Fruit fly (Drosophila melanogaster) whole organism, embryonic: Measurements from ENCODE around the gene NANS.

Source experiments
- CG10654 ChIP-seq: fragments of 200-800 bp; sonication (Bioruptor generic); optimal IDR thresholded peaks from 2 replicates; lab custom pipeline; 2016; ENCODE audit warnings: missing biosample characterization, missing genetic modification characterization
- CG10959 ChIP-seq: fragments of 200-800 bp; sonication (Bioruptor generic); IDR thresholded peaks from 2 replicates; pipeline ENCODE4 v1.3.6; 2022; ENCODE audit warnings: missing biosample characterization, missing genetic modification characterization
- CG11247 ChIP-seq: fragments of 200-800 bp; sonication (Bioruptor generic); IDR thresholded peaks from 2 replicates; pipeline ENCODE4 v1.3.6; 2022; ENCODE audit warnings: missing biosample characterization, missing genetic modification characterization
- CG11398 ChIP-seq: fragments of 200-800 bp; sonication (Bioruptor generic); optimal IDR thresholded peaks from 2 replicates; lab custom pipeline; 2016; ENCODE audit warnings: missing biosample characterization, missing genetic modification characterization
- CG12071 ChIP-seq: fragments of 200-800 bp; sonication (Bioruptor generic); optimal IDR thresholded peaks from 3 replicates; lab custom pipeline; 2018; ENCODE audit warnings: missing biosample characterization, mild to moderate bottlenecking, missing genetic modification characterization
- CG12744 ChIP-seq: fragments of 200-800 bp; sonication (Bioruptor generic); optimal IDR thresholded peaks from 2 replicates; lab custom pipeline; 2016; ENCODE audit warnings: missing biosample characterization, missing genetic modification characterization
- CG13123 ChIP-seq: fragments of 200-800 bp; sonication (Bioruptor generic); optimal IDR thresholded peaks from 2 replicates; lab custom pipeline; 2016; ENCODE audit warnings: missing biosample characterization, missing genetic modification characterization
- CG13287 ChIP-seq: fragments of 200-800 bp; sonication (Bioruptor generic); IDR thresholded peaks from 2 replicates; pipeline ENCODE4 v1.3.6; 2022; ENCODE audit warnings: missing biosample characterization, missing genetic modification characterization; ENCODE audit not compliant: partially characterized antibody
- CG17829 ChIP-seq: fragments of 200-800 bp; optimal IDR thresholded peaks from 2 replicates; lab custom pipeline; 2019; ENCODE audit warnings: missing biosample characterization, mild to moderate bottlenecking, missing genetic modification characterization, moderate library complexity
- CG3281 ChIP-seq: fragments of 200-800 bp; sonication (Bioruptor generic); optimal IDR thresholded peaks from 3 replicates; lab custom pipeline; 2017; ENCODE audit warnings: missing biosample characterization, mild to moderate bottlenecking, missing genetic modification characterization
- CG42726 ChIP-seq: fragments of 200-800 bp; sonication (Bioruptor generic); IDR thresholded peaks from 2 replicates; pipeline ENCODE4 v1.3.6; 2022; ENCODE audit warnings: missing biosample characterization, missing genetic modification characterization; ENCODE audit not compliant: partially characterized antibody
- CG4360 ChIP-seq: fragments of 200-800 bp; sonication (Bioruptor generic); IDR thresholded peaks from 2 replicates; pipeline ENCODE4 v1.3.6; 2022; ENCODE audit warnings: missing biosample characterization, missing genetic modification characterization
- CG5953 ChIP-seq: fragments of 200-800 bp; sonication (Bioruptor generic); IDR thresholded peaks from 2 replicates; pipeline ENCODE4 v1.3.6; 2022; ENCODE audit warnings: missing biosample characterization, missing genetic modification characterization
- CG7271 ChIP-seq: fragments of 200-800 bp; sonication (Bioruptor generic); optimal IDR thresholded peaks from 2 replicates; lab custom pipeline; 2018; ENCODE audit warnings: missing biosample characterization, mild to moderate bottlenecking, missing genetic modification characterization, moderate library complexity
- CG7928 ChIP-seq: fragments of 200-800 bp; sonication (Bioruptor generic); optimal IDR thresholded peaks from 2 replicates; lab custom pipeline; 2017; ENCODE audit warnings: missing biosample characterization, mild to moderate bottlenecking, missing genetic modification characterization
- CG8478 ChIP-seq: fragments of >200 bp; optimal IDR thresholded peaks from 2 replicates; lab custom pipeline; 2018
- CG8765 ChIP-seq: fragments of 200-800 bp; sonication (Bioruptor generic); IDR thresholded peaks from 2 replicates; pipeline ENCODE4 v1.3.6; 2022; ENCODE audit warnings: missing biosample characterization, missing genetic modification characterization
- CG9876 ChIP-seq: fragments of 200-800 bp; sonication (Bioruptor generic); optimal IDR thresholded peaks from 2 replicates; lab custom pipeline; 2016; ENCODE audit warnings: missing biosample characterization, missing genetic modification characterization
- CrebB ChIP-seq: fragments of 200-800 bp; sonication (Bioruptor generic); optimal IDR thresholded peaks from 3 replicates; lab custom pipeline; 2018; ENCODE audit warnings: missing biosample characterization, mild to moderate bottlenecking, missing genetic modification characterization
- D19A ChIP-seq: fragments of 200-800 bp; optimal IDR thresholded peaks from 3 replicates; lab custom pipeline; 2019; ENCODE audit warnings: missing biosample characterization, mild to moderate bottlenecking, missing genetic modification characterization, moderate library complexity
- Dad ChIP-seq: fragments of 200-800 bp; sonication (Bioruptor generic); optimal IDR thresholded peaks from 3 replicates; lab custom pipeline; 2016; ENCODE audit warnings: missing biosample characterization, missing genetic modification characterization
- Dfd ChIP-seq, 2 experiments: fragments of >200 bp; optimal IDR thresholded peaks; 2 replicates each; lab custom pipeline; 2017; ENCODE audit warnings: missing biosample characterization in 2 of 2, missing genetic modification characterization in 2 of 2
- Dll ChIP-seq: fragments of 200-800 bp; sonication (Bioruptor generic); IDR thresholded peaks from 4 replicates; pipeline ENCODE4 v1.3.6; 2022; ENCODE audit warnings: missing biosample characterization, missing genetic modification characterization; ENCODE audit not compliant: partially characterized antibody
- Ets97D ChIP-seq: fragments of 200-800 bp; sonication (Bioruptor generic); optimal IDR thresholded peaks from 3 replicates; lab custom pipeline; 2016; ENCODE audit warnings: missing biosample characterization, missing genetic modification characterization
- Fer2 ChIP-seq: fragments of 200-800 bp; sonication (Bioruptor generic); optimal IDR thresholded peaks from 2 replicates; lab custom pipeline; 2018; ENCODE audit warnings: missing biosample characterization, mild to moderate bottlenecking, missing genetic modification characterization, moderate library complexity
- Pdp1 ChIP-seq, 2 experiments: fragments of 200-800 bp; sonication (Bioruptor generic); optimal IDR thresholded peaks; 3 replicates each; lab custom pipeline; 2016; ENCODE audit warnings: missing biosample characterization in 2 of 2, missing genetic modification characterization in 2 of 2, mild to moderate bottlenecking in 1 of 2, moderate library complexity in 1 of 2
- Rx ChIP-seq: fragments of 200-800 bp; sonication (Bioruptor generic); IDR thresholded peaks from 2 replicates; pipeline ENCODE4 v1.3.6; 2022; ENCODE audit warnings: missing biosample characterization, missing genetic modification characterization
- Ssrp ChIP-seq: fragments of 200-800 bp; sonication (Bioruptor generic); optimal IDR thresholded peaks from 2 replicates; lab custom pipeline; 2018; ENCODE audit warnings: missing biosample characterization, mild to moderate bottlenecking, missing genetic modification characterization, moderate library complexity
- Tbp ChIP-seq: fragments of >200 bp; optimal IDR thresholded peaks from 2 replicates; lab custom pipeline; 2018; ENCODE audit warnings: missing biosample characterization, missing genetic modification characterization
- Xbp1 ChIP-seq: fragments of 200-800 bp; sonication (Bioruptor generic); optimal IDR thresholded peaks from 3 replicates; lab custom pipeline; 2016; ENCODE audit warnings: missing biosample characterization, mild to moderate bottlenecking, missing genetic modification characterization
- ap ChIP-seq: fragments of 200-800 bp; sonication (Bioruptor generic); IDR thresholded peaks from 2 replicates; pipeline ENCODE4 v1.3.6; 2022; ENCODE audit warnings: missing biosample characterization, missing genetic modification characterization
- az2 ChIP-seq: fragments of 200-800 bp; sonication (Bioruptor generic); optimal IDR thresholded peaks from 3 replicates; lab custom pipeline; 2016; ENCODE audit warnings: missing biosample characterization, missing genetic modification characterization
- caup ChIP-seq: fragments of 200-800 bp; sonication (Bioruptor generic); optimal IDR thresholded peaks from 3 replicates; lab custom pipeline; 2017; ENCODE audit warnings: missing biosample characterization, mild to moderate bottlenecking, missing genetic modification characterization, moderate library complexity; ENCODE audit not compliant: severe bottlenecking
- chn ChIP-seq: fragments of 200-800 bp; sonication (Bioruptor generic); optimal IDR thresholded peaks from 2 replicates; lab custom pipeline; 2016; ENCODE audit warnings: missing biosample characterization, missing genetic modification characterization
- crc ChIP-seq: fragments of 200-800 bp; sonication (Bioruptor generic); optimal IDR thresholded peaks from 2 replicates; lab custom pipeline; 2016; ENCODE audit warnings: missing biosample characterization, missing genetic modification characterization
- dimm ChIP-seq: fragments of 200-800 bp; sonication (Bioruptor generic); IDR thresholded peaks from 2 replicates; pipeline ENCODE4 v1.3.6; 2022; ENCODE audit warnings: missing biosample characterization, missing genetic modification characterization
- eve ChIP-seq, 2 experiments: fragments of >200 bp; optimal IDR thresholded peaks; 2 replicates each; lab custom pipeline; 2017; ENCODE audit warnings: missing biosample characterization in 2 of 2, missing genetic modification characterization in 2 of 2
- ewg ChIP-seq: fragments of 200-800 bp; sonication (Bioruptor generic); optimal IDR thresholded peaks from 3 replicates; lab custom pipeline; 2017; ENCODE audit warnings: mild to moderate bottlenecking, missing biosample characterization, missing genetic modification reagents, missing genetic modification characterization
- exex ChIP-seq: fragments of 200-800 bp; sonication (Bioruptor generic); optimal IDR thresholded peaks from 4 replicates; lab custom pipeline; 2018; ENCODE audit warnings: missing biosample characterization, mild to moderate bottlenecking, missing genetic modification characterization, moderate library complexity
- grau ChIP-seq: fragments of 200-800 bp; optimal IDR thresholded peaks from 3 replicates; lab custom pipeline; 2019; ENCODE audit warnings: missing biosample characterization, mild to moderate bottlenecking, missing genetic modification characterization, moderate library complexity
- kay ChIP-seq: fragments of 200-800 bp; sonication (Bioruptor generic); optimal IDR thresholded peaks from 2 replicates; lab custom pipeline; 2016; ENCODE audit warnings: missing biosample characterization, missing genetic modification characterization
- lab ChIP-seq: fragments of 200-800 bp; sonication (Bioruptor generic); optimal IDR thresholded peaks from 3 replicates; lab custom pipeline; 2017; ENCODE audit warnings: missing biosample characterization, missing genetic modification characterization, mild to moderate bottlenecking, moderate library complexity, missing genetic modification reagents
- nom ChIP-seq: fragments of 200-800 bp; sonication (Bioruptor generic); optimal IDR thresholded peaks from 2 replicates; lab custom pipeline; 2017; ENCODE audit warnings: missing biosample characterization, missing genetic modification characterization, mild to moderate bottlenecking, moderate library complexity, missing genetic modification reagents
- repo ChIP-seq: fragments of 200-800 bp; sonication (Bioruptor generic); optimal IDR thresholded peaks from 2 replicates; lab custom pipeline; 2016; ENCODE audit warnings: missing biosample characterization, missing genetic modification characterization
- sisA ChIP-seq: fragments of 200-800 bp; sonication (Bioruptor generic); IDR thresholded peaks from 2 replicates; pipeline ENCODE4 v1.3.6; 2022; ENCODE audit warnings: missing biosample characterization, missing genetic modification characterization
- ssp ChIP-seq: fragments of 200-800 bp; sonication (Bioruptor generic); IDR thresholded peaks from 2 replicates; pipeline ENCODE4 v1.3.6; 2022; ENCODE audit warnings: missing biosample characterization, missing genetic modification characterization
- tna ChIP-seq: fragments of 200-800 bp; sonication (Bioruptor generic); IDR thresholded peaks from 2 replicates; pipeline ENCODE4 v1.3.6; 2022; ENCODE audit warnings: missing biosample characterization, missing genetic modification characterization; ENCODE audit not compliant: partially characterized antibody
- trh ChIP-seq: fragments of 200-800 bp; sonication (Bioruptor generic); optimal IDR thresholded peaks from 2 replicates; lab custom pipeline; 2016; ENCODE audit warnings: missing biosample characterization, missing genetic modification characterization
- vfl ChIP-seq: fragments of 200-800 bp; sonication (Bioruptor generic); optimal IDR thresholded peaks from 2 replicates; lab custom pipeline; 2016; ENCODE audit warnings: missing biosample characterization, missing genetic modification characterization
- wor ChIP-seq: fragments of 200-800 bp; sonication (Bioruptor generic); IDR thresholded peaks from 2 replicates; pipeline ENCODE4 v1.3.6; 2022; ENCODE audit warnings: missing biosample characterization, missing genetic modification characterization
- z ChIP-seq: fragments of 200-800 bp; sonication (Bioruptor generic); IDR thresholded peaks from 3 replicates; pipeline ENCODE4 v1.3.6; 2022; ENCODE audit warnings: missing biosample characterization, missing genetic modification characterization

The NANS gene

DNA sequence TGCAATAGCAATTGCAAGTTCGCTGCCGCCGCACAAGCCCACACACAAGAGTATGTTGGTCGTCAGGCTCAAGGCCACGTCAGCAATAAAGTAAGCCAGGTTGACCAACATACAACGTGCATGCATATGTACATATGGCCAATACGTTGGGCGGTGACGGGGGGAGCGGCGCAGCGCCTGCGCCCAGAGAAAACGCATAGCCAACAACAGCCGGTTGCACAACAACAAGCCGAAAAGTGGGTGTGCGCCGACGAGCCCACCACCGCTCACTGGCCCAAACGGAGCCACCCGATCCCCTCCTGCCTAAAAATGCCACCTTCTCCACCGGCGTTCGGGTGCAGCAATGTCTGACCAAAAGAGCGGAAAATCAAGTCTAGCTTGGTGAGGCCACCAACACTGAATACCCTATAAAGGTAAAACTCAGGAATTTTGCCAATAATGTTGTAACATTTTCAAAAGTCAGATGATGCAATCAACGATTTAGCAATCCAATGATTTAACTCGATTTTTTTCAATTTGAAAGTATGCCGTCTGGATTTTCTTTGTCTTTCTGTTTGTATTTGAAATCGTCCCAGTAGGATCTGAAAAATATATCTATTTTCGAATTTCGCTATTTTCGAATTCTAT is 25.6 kb downstream of the NANS start, which contains the start of gene CG5509 (continued):
- TF ChIP-seq ewg (GFP tag; lab: Kevin White, UChicago) (peak; percentile 83), ssp (no peak), CG11398 (GFP tag; lab: Kevin White, UChicago) (no peak), Dad (no peak), Fer2 (tag; lab: Kevin White, UChicago) (no peak), trh (GFP tag; lab: Kevin White, UChicago) (no peak), Tbp (GFP tag; lab: Kevin White, UChicago) (no peak), Pdp1 (GFP tag; optimal IDR thresholded peaks at IDR 0.05; lab: Kevin White, UChicago) (peak in 1 of 2 experiments; percentile 59), CG10959 (GFP tag; lab: Robert Waterston, UW) (no peak), CG9876 (no peak), chn (GFP tag; lab: Kevin White, UChicago) (no peak), CG3281 (GFP tag; lab: Kevin White, UChicago) (no peak), CG13123 (GFP tag; lab: Kevin White, UChicago) (no peak), sisA (GFP tag; lab: Robert Waterston, UW) (no peak), kay (no peak), dimm (GFP tag; lab: Robert Waterston, UW) (no peak), vfl (no peak), crc (GFP tag; lab: Kevin White, UChicago) (no peak), az2 (GFP tag; lab: Kevin White, UChicago) (no peak), Ets97D (GFP tag; lab: Kevin White, UChicago) (no peak), nom (GFP tag; lab: Kevin White, UChicago) (peak; percentile 6), z (no peak), CG12744 (GFP tag; lab: Kevin White, UChicago) (no peak), CG8478 (peak; percentile 43), ap (no peak), CrebB (tag; lab: Kevin White, UChicago) (no peak), Ssrp (tag; lab: Kevin White, UChicago) (no peak), CG17829 (tag; lab: Kevin White, UChicago) (no peak), CG42726 (no peak), CG11247 (GFP tag; lab: Robert Waterston, UW) (no peak), Dll (GFP tag; lab: Robert Waterston, UW) (no peak), caup (no peak), Dfd (GFP tag; optimal IDR thresholded peaks at IDR 0.05; lab: Kevin White, UChicago) (no peak), CG7271 (tag; lab: Kevin White, UChicago) (no peak), eve (GFP tag; optimal IDR thresholded peaks at IDR 0.05; lab: Kevin White, UChicago) (no peak), exex (tag; lab: Kevin White, UChicago) (no peak), wor (no peak), tna (0 out of 2 replicates have a peak, but pooled peaks have one; percentile 34), CG8765 (GFP tag; lab: Robert Waterston, UW) (no peak), CG12071 (GFP tag; lab: Kevin White, UChicago) (no peak), CG4360 (GFP tag; lab: Robert Waterston, UW) (peak; percentile 60), repo (GFP tag; lab: Kevin White, UChicago) (no peak), CG7928 (no peak), D19A (tag; lab: Kevin White, UChicago) (peak; percentile 9), CG10654 (GFP tag; lab: Kevin White, UChicago) (no peak), Xbp1 (peak; percentile 4), lab (no peak), CG5953 (GFP tag; lab: Robert Waterston, UW) (no peak), Rx (GFP tag; lab: Robert Waterston, UW) (no peak), CG13287 (GFP tag; lab: Robert Waterston, UW) (no peak), grau (tag; lab: Kevin White, UChicago) (no peak)
